Worm (Caenorhabditis elegans) whole organism, young adult: Measurements from ENCODE around the gene R02D1.2.
"Not testable (repeated sequence)": the region's sequence is repeated elsewhere in the genome, so short reads cannot be mapped to it uniquely, and the experiment has no call there.

Source experiments
- B0261.1 ChIP-seq: sonication (generic microtip); optimal IDR thresholded peaks from 2 replicates; lab custom pipeline; 2016; ENCODE audit warnings: mild to moderate bottlenecking, missing genetic modification characterization, moderate library complexity, missing compliant biosample characterization
- C06A6.2 ChIP-seq: fragments of 200-800 bp; sonication (Bioruptor generic); conservative IDR thresholded peaks from 2 replicates; pipeline ENCODE4 v1.3.6; 2022; ENCODE audit warnings: missing genetic modification characterization, missing compliant biosample characterization
- K12H6.12 ChIP-seq: fragments of 200-800 bp; sonication (Bioruptor generic); optimal IDR thresholded peaks from 2 replicates; lab custom pipeline; 2018; ENCODE audit warnings: mild to moderate bottlenecking, missing genetic modification characterization, missing compliant biosample characterization
- T26A5.8 ChIP-seq: sonication (generic microtip); optimal IDR thresholded peaks from 2 replicates; lab custom pipeline; 2016; ENCODE audit warnings: missing genetic modification characterization, missing compliant biosample characterization
- ama-1 ChIP-seq, 3 experiments: fragments of 150-350 bp in 1 of 3; sonication (generic microtip) in 2 of 3; optimal IDR thresholded peaks; 2 replicates each; lab custom pipeline; 2014 to 2018; ENCODE audit warnings: missing biosample characterization in 2 of 3, missing genetic modification characterization in 2 of 3, missing genetic modification reagents in 2 of 3
- attf-3 ChIP-seq: fragments of 200-800 bp; sonication (Bioruptor generic); conservative IDR thresholded peaks from 2 replicates; pipeline ENCODE4 v1.3.6; 2022; ENCODE audit warnings: missing genetic modification reagents, missing genetic modification characterization, missing compliant biosample characterization
- cebp-1 ChIP-seq, 2 experiments: fragments of 200-800 bp in 1 of 2; sonication (Bioruptor generic) in 1 of 2; sonication (generic microtip) in 1 of 2; IDR thresholded peaks in 1 of 2; optimal IDR thresholded peaks in 1 of 2; 2 replicates each; pipeline versions ENCODE4 v1.3.6 to Lab custom; 2017 to 2022; ENCODE audit warnings: missing compliant biosample characterization in 2 of 2, missing genetic modification characterization in 2 of 2, mild to moderate bottlenecking in 1 of 2, missing genetic modification reagents in 1 of 2, moderate library complexity in 1 of 2
- egl-44 ChIP-seq: fragments of 200-800 bp; sonication (Bioruptor generic); IDR thresholded peaks from 2 replicates; pipeline ENCODE4 v1.3.6; 2022; ENCODE audit warnings: missing genetic modification reagents, missing genetic modification characterization, missing compliant biosample characterization
- sdz-38 ChIP-seq: sonication (generic microtip); optimal IDR thresholded peaks from 2 replicates; lab custom pipeline; 2016; ENCODE audit warnings: missing genotype, missing genetic modification characterization, missing compliant biosample characterization
- snpc-4 ChIP-seq, 5 experiments: fragments of 150-350 bp in 1 of 5; sonication (generic microtip) in 4 of 5; optimal IDR thresholded peaks; 2 replicates each; lab custom pipeline; 2014 to 2018; ENCODE audit warnings: missing genetic modification characterization in 5 of 5, missing biosample characterization in 3 of 5, antibody characterized with exemption in 2 of 5, mild to moderate bottlenecking in 2 of 5, missing compliant biosample characterization in 2 of 5, missing genotype in 2 of 5, moderate library complexity in 2 of 5, missing genetic modification reagents in 1 of 5
- tbp1 ChIP-seq: fragments of 200-800 bp; sonication (Bioruptor generic); optimal IDR thresholded peaks from 2 replicates; lab custom pipeline; 2018; ENCODE audit warnings: mild to moderate bottlenecking, missing genetic modification characterization, missing compliant biosample characterization
- unc-130 ChIP-seq: sonication (generic microtip); optimal IDR thresholded peaks from 2 replicates; lab custom pipeline; 2016; ENCODE audit warnings: missing genetic modification reagents, missing genetic modification characterization, missing compliant biosample characterization
- unc-62 ChIP-seq: fragments of 150-350 bp; optimal IDR thresholded peaks from 2 replicates; lab custom pipeline; 2014; ENCODE audit warnings: missing biosample characterization, missing genetic modification reagents, missing genetic modification characterization
- ztf-3 ChIP-seq: fragments of 200-800 bp; sonication (Bioruptor generic); optimal IDR thresholded peaks from 2 replicates; lab custom pipeline; 2018; ENCODE audit warnings: mild to moderate bottlenecking, missing genetic modification characterization, missing compliant biosample characterization

ce11 chrV:4334209-4334608 is 11.6 kb upstream of the R02D1.2 start:
- not testable (repeated sequence) for TF ChIP-seq cebp-1 (GFP tag; IDR thresholded peaks at IDR 0.05; lab: Robert Waterston, UW); cebp-1 (tag; optimal IDR thresholded peaks at IDR 0.05; lab: Kevin White, UChicago); sdz-38; K12H6.12 (tag; lab: Kevin White, UChicago); T26A5.8 (tag; lab: Kevin White, UChicago); ztf-3; snpc-4 (GFP tag; optimal IDR thresholded peaks at IDR 0.05; lab: Kevin White, UChicago); snpc-4 (tag; optimal IDR thresholded peaks at IDR 0.05; lab: Kevin White, UChicago); attf-3 (GFP tag; lab: Robert Waterston, UW); egl-44 (GFP tag; lab: Robert Waterston, UW); B0261.1 (tag; lab: Kevin White, UChicago); unc-130 (GFP tag; lab: Kevin White, UChicago); C06A6.2 (GFP tag; lab: Robert Waterston, UW); tbp1 (GFP tag; lab: Kevin White, UChicago); unc-62; ama-1 (optimal IDR thresholded peaks at IDR 0.05; lab: Kevin White, UChicago); ama-1 (GFP tag; optimal IDR thresholded peaks at IDR 0.05; lab: Kevin White, UChicago)
